Comparison of ENCODE assay signal across 2 fruit fly cellular contexts in genomic region chr3R:29218001-29218400, dm6.
TF ChIP-seq lines count a peak whose summit lies in the region.

No protein-coding gene starts in this region.

TF ChIP-seq in whole organism, embryonic, 481 proteins besides CTCF, POLR2A, EP300 and RAD21 (continued from another document):
- TF ChIP-seq CG2678 (tag; optimal IDR thresholded peaks at IDR 0.05; lab: Kevin White, UChicago) (peak; percentile 19), CG5245 (GFP tag; optimal IDR thresholded peaks at IDR 0.05; lab: Kevin White, UChicago) (no peak), unpg (GFP tag; optimal IDR thresholded peaks at IDR 0.05; lab: Kevin White, UChicago) (peak; percentile 5), CG17359 (tag; optimal IDR thresholded peaks at IDR 0.05; lab: Kevin White, UChicago) (peak; percentile 12), CG17361 (GFP tag; IDR thresholded peaks at IDR 0.05; lab: Robert Waterston, UW) (0 out of 3 replicates have a peak, but pooled peaks have one; percentile 15), sens (GFP tag; lab: Kevin White, UChicago) (peak; percentile 66), row (GFP tag; IDR thresholded peaks at IDR 0.05; lab: Robert Waterston, UW) (0 out of 3 replicates have a peak, but pooled peaks have one; percentile 13), cg (GFP tag; optimal IDR thresholded peaks at IDR 0.05; lab: Kevin White, UChicago) (peak; percentile 42), CG10267 (tag; optimal IDR thresholded peaks at IDR 0.05; lab: Kevin White, UChicago) (peak; percentile 7), zf30C (GFP tag; optimal IDR thresholded peaks at IDR 0.05; lab: Kevin White, UChicago) (peak; percentile 44), dmrt99B (tag; optimal IDR thresholded peaks at IDR 0.05; lab: Kevin White, UChicago) (peak; percentile 48), gem (tag; optimal IDR thresholded peaks at IDR 0.05; lab: Kevin White, UChicago) (peak; percentile 44), nmo (GFP tag; optimal IDR thresholded peaks at IDR 0.05; lab: Kevin White, UChicago) (peak; percentile 10), CG11696 (GFP tag; IDR thresholded peaks at IDR 0.05; lab: Robert Waterston, UW) (0 out of 2 replicates have a peak, but pooled peaks have one; percentile 12)

TF ChIP-seq in whole organism, prepupa, 60 proteins besides CTCF, POLR2A, EP300 and RAD21 (continued from another document):
- TF ChIP-seq vri (GFP tag; optimal IDR thresholded peaks at IDR 0.05; lab: Kevin White, UChicago) = no peak
- TF ChIP-seq Smox (GFP tag; optimal IDR thresholded peaks at IDR 0.05; lab: Kevin White, UChicago) = no peak
- TF ChIP-seq CG3032 (tag; optimal IDR thresholded peaks at IDR 0.05; lab: Kevin White, UChicago) = no peak
- TF ChIP-seq CG9139 (GFP tag; optimal IDR thresholded peaks at IDR 0.05; lab: Kevin White, UChicago) = no peak
- TF ChIP-seq CG6808 (GFP tag; optimal IDR thresholded peaks at IDR 0.05; lab: Kevin White, UChicago) = no peak
- no peak for TF ChIP-seq Eip93F (GFP tag; optimal IDR thresholded peaks at IDR 0.05; lab: Kevin White, UChicago)
- TF ChIP-seq fkh (GFP tag; optimal IDR thresholded peaks at IDR 0.05; lab: Kevin White, UChicago) = no peak
